Fruit fly (Drosophila melanogaster) whole organism, embryonic: ENCODE measurements around the gene CG34432.

Source experiments
- Abd-B ChIP-seq: fragments of 200-800 bp; sonication (Bioruptor generic); optimal IDR thresholded peaks from 2 replicates; lab custom pipeline; 2018; ENCODE audit warnings: missing biosample characterization, mild to moderate bottlenecking, missing genetic modification characterization, moderate library complexity
- CG1024 ChIP-seq: fragments of 200-800 bp; sonication (Bioruptor generic); IDR thresholded peaks from 2 replicates; pipeline ENCODE4 v1.3.6; 2022; ENCODE audit warnings: missing biosample characterization, missing genetic modification characterization
- CG10267 ChIP-seq: fragments of 200-800 bp; sonication (Bioruptor generic); optimal IDR thresholded peaks from 2 replicates; lab custom pipeline; 2018; ENCODE audit warnings: missing biosample characterization, mild to moderate bottlenecking, missing genetic modification characterization, moderate library complexity
- CG10321 ChIP-seq: fragments of 200-800 bp; sonication (Bioruptor generic); IDR thresholded peaks from 2 replicates; pipeline ENCODE4 v1.3.6; 2022; ENCODE audit warnings: missing biosample characterization, missing genetic modification characterization
- CG11695 ChIP-seq: fragments of 200-800 bp; sonication (Bioruptor generic); IDR thresholded peaks from 3 replicates; pipeline ENCODE4 v1.3.6; 2022; ENCODE audit warnings: missing biosample characterization, missing genetic modification characterization
- CG12104 ChIP-seq: fragments of 200-800 bp; sonication (Bioruptor generic); optimal IDR thresholded peaks from 3 replicates; lab custom pipeline; 2016; ENCODE audit warnings: missing biosample characterization, missing genetic modification characterization
- CG12299 ChIP-seq: fragments of 200-800 bp; sonication (Bioruptor generic); optimal IDR thresholded peaks from 2 replicates; lab custom pipeline; 2018; ENCODE audit warnings: missing biosample characterization, mild to moderate bottlenecking, missing genetic modification characterization
- CG14014 ChIP-seq: fragments of 200-800 bp; sonication (Bioruptor generic); IDR thresholded peaks from 2 replicates; pipeline ENCODE4 v1.3.6; 2022; ENCODE audit warnings: missing biosample characterization, missing genetic modification characterization
- CG15479 ChIP-seq: fragments of 200-800 bp; sonication (Bioruptor generic); optimal IDR thresholded peaks from 3 replicates; lab custom pipeline; 2019; ENCODE audit warnings: missing biosample characterization, mild to moderate bottlenecking, missing genetic modification characterization, moderate library complexity
- CG16863 ChIP-seq: fragments of 200-800 bp; sonication (Bioruptor generic); optimal IDR thresholded peaks from 3 replicates; lab custom pipeline; 2016; ENCODE audit warnings: missing biosample characterization, missing genetic modification characterization
- CG2120 ChIP-seq: fragments of 200-800 bp; sonication (Bioruptor generic); optimal IDR thresholded peaks from 3 replicates; lab custom pipeline; 2016; ENCODE audit warnings: missing biosample characterization, missing genetic modification characterization
- CG3281 ChIP-seq: fragments of 200-800 bp; sonication (Bioruptor generic); optimal IDR thresholded peaks from 3 replicates; lab custom pipeline; 2017; ENCODE audit warnings: missing biosample characterization, mild to moderate bottlenecking, missing genetic modification characterization
- CG3847 ChIP-seq: fragments of 200-800 bp; sonication (Bioruptor generic); IDR thresholded peaks from 2 replicates; pipeline ENCODE4 v1.3.6; 2022; ENCODE audit warnings: missing biosample characterization, missing genetic modification characterization
- CG43689 ChIP-seq: fragments of 200-800 bp; sonication (Bioruptor generic); IDR thresholded peaks from 2 replicates; pipeline ENCODE4 v1.3.6; 2022; ENCODE audit warnings: missing biosample characterization, missing genetic modification characterization
- CG6254 ChIP-seq: fragments of 200-800 bp; sonication (Bioruptor generic); optimal IDR thresholded peaks from 3 replicates; lab custom pipeline; 2017; ENCODE audit warnings: mild to moderate bottlenecking, missing biosample characterization, missing genetic modification reagents, missing genetic modification characterization
- CG8281 ChIP-seq: fragments of 200-800 bp; sonication (Bioruptor generic); optimal IDR thresholded peaks from 2 replicates; lab custom pipeline; 2018; ENCODE audit warnings: missing biosample characterization, mild to moderate bottlenecking, missing genetic modification characterization, moderate library complexity
- CG8359 ChIP-seq: fragments of 200-800 bp; sonication (Bioruptor generic); optimal IDR thresholded peaks from 2 replicates; lab custom pipeline; 2017; ENCODE audit warnings: missing biosample characterization, mild to moderate bottlenecking, missing genetic modification characterization, borderline replicate concordance
- CG9932 ChIP-seq: fragments of 200-800 bp; sonication (Bioruptor generic); IDR thresholded peaks from 2 replicates; pipeline ENCODE4 v1.3.6; 2022; ENCODE audit warnings: missing biosample characterization, missing genetic modification characterization
- CrebB ChIP-seq: fragments of 200-800 bp; sonication (Bioruptor generic); optimal IDR thresholded peaks from 3 replicates; lab custom pipeline; 2018; ENCODE audit warnings: missing biosample characterization, mild to moderate bottlenecking, missing genetic modification characterization
- D19B ChIP-seq: fragments of 200-800 bp; sonication (Bioruptor generic); optimal IDR thresholded peaks from 2 replicates; lab custom pipeline; 2017; ENCODE audit warnings: missing biosample characterization, mild to moderate bottlenecking, missing genetic modification characterization
- Dll ChIP-seq: fragments of 200-800 bp; sonication (Bioruptor generic); IDR thresholded peaks from 4 replicates; pipeline ENCODE4 v1.3.6; 2022; ENCODE audit warnings: missing biosample characterization, missing genetic modification characterization; ENCODE audit not compliant: partially characterized antibody
- Dp ChIP-seq: fragments of 200-800 bp; sonication (Bioruptor generic); optimal IDR thresholded peaks from 2 replicates; lab custom pipeline; 2018; ENCODE audit warnings: missing biosample characterization, mild to moderate bottlenecking, missing genetic modification characterization, moderate library complexity
- HLH3B ChIP-seq: fragments of 200-800 bp; sonication (Bioruptor generic); IDR thresholded peaks from 2 replicates; pipeline ENCODE4 v1.3.6; 2022; ENCODE audit warnings: missing biosample characterization, missing genetic modification characterization
- Hey ChIP-seq: fragments of 200-800 bp; sonication (Bioruptor generic); optimal IDR thresholded peaks from 3 replicates; lab custom pipeline; 2018; ENCODE audit warnings: missing biosample characterization, mild to moderate bottlenecking, missing genetic modification characterization
- Sin3A ChIP-seq: fragments of >200 bp; optimal IDR thresholded peaks from 2 replicates; lab custom pipeline; 2018
- Sox102F ChIP-seq: fragments of 200-800 bp; sonication (Bioruptor generic); optimal IDR thresholded peaks from 2 replicates; lab custom pipeline; 2018; ENCODE audit warnings: missing biosample characterization, mild to moderate bottlenecking, missing genetic modification characterization, moderate library complexity
- Sry-β ChIP-seq: fragments of 200-800 bp; sonication (Bioruptor generic); optimal IDR thresholded peaks from 2 replicates; lab custom pipeline; 2018; ENCODE audit warnings: missing biosample characterization, mild to moderate bottlenecking, missing genetic modification characterization, moderate library complexity
- ac ChIP-seq: fragments of 200-800 bp; sonication (Bioruptor generic); optimal IDR thresholded peaks from 3 replicates; lab custom pipeline; 2017; ENCODE audit warnings: missing biosample characterization, mild to moderate bottlenecking, missing genetic modification characterization
- ap ChIP-seq: fragments of 200-800 bp; sonication (Bioruptor generic); IDR thresholded peaks from 2 replicates; pipeline ENCODE4 v1.3.6; 2022; ENCODE audit warnings: missing biosample characterization, missing genetic modification characterization
- bigmax ChIP-seq: fragments of 200-800 bp; sonication (Bioruptor generic); optimal IDR thresholded peaks from 2 replicates; lab custom pipeline; 2018; ENCODE audit warnings: missing biosample characterization, mild to moderate bottlenecking, missing genetic modification characterization
- btn ChIP-seq: fragments of 200-800 bp; sonication (Bioruptor generic); optimal IDR thresholded peaks from 2 replicates; lab custom pipeline; 2016; ENCODE audit warnings: missing biosample characterization, missing genetic modification characterization
- dm ChIP-seq: fragments of 200-800 bp; sonication (Bioruptor generic); optimal IDR thresholded peaks from 3 replicates; lab custom pipeline; 2016; ENCODE audit warnings: missing biosample characterization, missing genetic modification characterization
- gce ChIP-seq: fragments of 200-800 bp; sonication (Bioruptor generic); IDR thresholded peaks from 3 replicates; pipeline ENCODE4 v1.3.6; 2022; ENCODE audit warnings: missing biosample characterization, missing genetic modification characterization
- gcm ChIP-seq: fragments of 200-800 bp; sonication (Bioruptor generic); optimal IDR thresholded peaks from 2 replicates; lab custom pipeline; 2019; ENCODE audit warnings: missing biosample characterization, mild to moderate bottlenecking, missing genetic modification characterization, moderate library complexity
- gem ChIP-seq: fragments of 200-800 bp; sonication (Bioruptor generic); optimal IDR thresholded peaks from 2 replicates; lab custom pipeline; 2019; ENCODE audit warnings: missing biosample characterization, mild to moderate bottlenecking, missing genetic modification characterization, moderate library complexity
- gfzf ChIP-seq: fragments of 200-800 bp; sonication (Bioruptor generic); optimal IDR thresholded peaks from 2 replicates; lab custom pipeline; 2016; ENCODE audit warnings: missing biosample characterization, mild to moderate bottlenecking, missing genetic modification characterization, moderate library complexity
- gro ChIP-seq: fragments of 200-800 bp; sonication (Bioruptor generic); optimal IDR thresholded peaks from 2 replicates; lab custom pipeline; 2016; ENCODE audit warnings: missing biosample characterization, missing genetic modification characterization
- h ChIP-seq: fragments of >200 bp; optimal IDR thresholded peaks from 2 replicates; lab custom pipeline; 2017
- kah ChIP-seq: fragments of 200-800 bp; sonication (Bioruptor generic); optimal IDR thresholded peaks from 2 replicates; lab custom pipeline; 2018; ENCODE audit warnings: missing biosample characterization, mild to moderate bottlenecking, missing genetic modification characterization
- mirr ChIP-seq: fragments of 200-800 bp; sonication (Bioruptor generic); optimal IDR thresholded peaks from 3 replicates; lab custom pipeline; 2018; ENCODE audit warnings: missing biosample characterization, mild to moderate bottlenecking, missing genetic modification characterization
- mld ChIP-seq: fragments of 200-800 bp; sonication (Bioruptor generic); IDR thresholded peaks from 3 replicates; pipeline ENCODE4 v1.3.6; 2022; ENCODE audit warnings: missing biosample characterization, missing genetic modification characterization; ENCODE audit not compliant: partially characterized antibody
- nerfin-1 ChIP-seq: fragments of 200-800 bp; sonication (Bioruptor generic); optimal IDR thresholded peaks from 3 replicates; lab custom pipeline; 2019; ENCODE audit warnings: missing biosample characterization, mild to moderate bottlenecking, missing genetic modification characterization, moderate library complexity
- p53 ChIP-seq: fragments of 200-800 bp; sonication (Bioruptor generic); optimal IDR thresholded peaks from 2 replicates; lab custom pipeline; 2016; ENCODE audit warnings: missing biosample characterization, missing genetic modification characterization
- peb ChIP-seq: fragments of 200-800 bp; sonication (Bioruptor generic); IDR thresholded peaks from 2 replicates; pipeline ENCODE4 v1.3.6; 2022; ENCODE audit warnings: missing biosample characterization, missing genetic modification characterization
- schlank ChIP-seq: fragments of 200-800 bp; sonication (Bioruptor generic); optimal IDR thresholded peaks from 2 replicates; lab custom pipeline; 2018; ENCODE audit warnings: missing biosample characterization, mild to moderate bottlenecking, missing genetic modification characterization
- stc ChIP-seq: fragments of 200-800 bp; sonication (Bioruptor generic); IDR thresholded peaks from 2 replicates; pipeline ENCODE4 v1.3.6; 2022; ENCODE audit warnings: missing biosample characterization, missing genetic modification characterization
- tna ChIP-seq: fragments of 200-800 bp; sonication (Bioruptor generic); IDR thresholded peaks from 2 replicates; pipeline ENCODE4 v1.3.6; 2022; ENCODE audit warnings: missing biosample characterization, missing genetic modification characterization; ENCODE audit not compliant: partially characterized antibody
- trem ChIP-seq: fragments of 200-800 bp; optimal IDR thresholded peaks from 3 replicates; lab custom pipeline; 2019; ENCODE audit warnings: missing biosample characterization, mild to moderate bottlenecking, missing genetic modification characterization, moderate library complexity
- zen ChIP-seq: fragments of 200-800 bp; sonication (Bioruptor generic); optimal IDR thresholded peaks from 3 replicates; lab custom pipeline; 2018; ENCODE audit warnings: missing biosample characterization, mild to moderate bottlenecking, missing genetic modification characterization, moderate library complexity

Gene CG34432

DNA sequence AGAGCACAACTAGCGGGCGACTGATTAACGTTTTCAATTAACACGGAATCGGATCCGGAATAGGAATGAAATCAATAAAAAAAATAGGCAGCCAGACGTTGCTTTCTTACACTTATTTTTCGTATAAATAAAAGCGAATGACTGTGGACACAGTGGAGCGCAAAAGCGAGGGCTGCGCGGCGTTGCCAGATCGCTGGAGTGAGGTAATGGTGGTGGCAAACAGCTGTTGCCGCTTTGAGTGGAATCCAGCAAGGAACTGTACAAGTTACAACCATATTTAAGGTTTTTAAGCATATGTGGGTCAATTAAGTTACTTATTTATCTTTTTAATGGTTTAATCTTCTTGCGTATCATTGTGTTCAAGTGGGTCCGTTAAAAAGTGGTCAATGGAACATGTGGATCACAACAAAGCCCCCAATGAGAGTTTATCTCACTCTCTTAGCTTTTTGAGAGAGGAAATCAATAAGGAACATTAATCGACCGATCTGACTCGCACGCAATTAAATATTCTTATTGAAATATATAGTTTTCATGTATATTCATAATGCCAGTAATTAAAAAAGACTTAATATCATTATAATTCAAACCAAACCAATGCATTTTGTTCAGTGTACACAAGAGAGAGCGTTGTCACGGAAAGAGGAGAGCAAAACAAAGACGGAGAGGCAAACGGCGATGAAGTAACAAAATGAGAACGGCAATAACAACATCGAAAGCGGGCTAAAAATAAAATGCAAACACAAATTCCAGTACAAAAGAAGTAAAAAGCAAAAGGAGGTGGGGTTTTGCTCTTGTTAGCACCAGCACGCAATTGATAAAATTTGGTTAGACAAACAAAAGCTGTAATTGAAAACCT, 48.6 kb upstream of the CG34432 start (continued):
- TF ChIP-seq Dp (GFP tag; lab: Kevin White, UChicago): no peak
- peak; percentile 92 for TF ChIP-seq ap
- peak; percentile 70 for TF ChIP-seq kah (GFP tag; lab: Kevin White, UChicago)
- no peak for TF ChIP-seq bigmax
- TF ChIP-seq p53 (GFP tag; lab: Kevin White, UChicago): peak; percentile 66
- peak; percentile 83 for TF ChIP-seq Hey (tag; lab: Kevin White, UChicago)
- no peak for TF ChIP-seq CG15479
- no peak for TF ChIP-seq Sin3A (lab: Kevin White, UChicago)
- TF ChIP-seq CG12104: peak; percentile 92
- peak; percentile 94 for TF ChIP-seq gcm (GFP tag; lab: Kevin White, UChicago)
- peak; percentile 88 for TF ChIP-seq CG12299 (tag; lab: Kevin White, UChicago)
- TF ChIP-seq CG6254 (GFP tag; lab: Kevin White, UChicago): peak; percentile 88
- peak; percentile 94 for TF ChIP-seq gro (GFP tag; lab: Kevin White, UChicago)
- TF ChIP-seq CG10321 (GFP tag; lab: Robert Waterston, UW): peak; percentile 64
- peak; percentile 83 for TF ChIP-seq CG16863 (GFP tag; lab: Kevin White, UChicago)
- peak; percentile 66 for TF ChIP-seq schlank (tag; lab: Kevin White, UChicago)
- TF ChIP-seq dm (GFP tag; lab: Kevin White, UChicago): peak; percentile 76
- peak; percentile 89 for TF ChIP-seq CG1024 (GFP tag; lab: Robert Waterston, UW)
- peak; percentile 24 for TF ChIP-seq mirr
- peak; percentile 96 for TF ChIP-seq gem (tag; lab: Kevin White, UChicago)
- peak; percentile 80 for TF ChIP-seq zen (tag; lab: Kevin White, UChicago)
- peak; percentile 76 for TF ChIP-seq nerfin-1 (tag; lab: Kevin White, UChicago)
- TF ChIP-seq btn: peak; percentile 58
- TF ChIP-seq HLH3B (GFP tag; lab: Robert Waterston, UW): peak; percentile 95
- peak; percentile 70 for TF ChIP-seq Abd-B (GFP tag; lab: Kevin White, UChicago)
- peak; percentile 78 for TF ChIP-seq CrebB (tag; lab: Kevin White, UChicago)
- TF ChIP-seq CG14014 (GFP tag; lab: Robert Waterston, UW): peak; percentile 93
- peak; percentile 88 for TF ChIP-seq CG10267 (tag; lab: Kevin White, UChicago)
- peak; percentile 92 for TF ChIP-seq gce (GFP tag; lab: Robert Waterston, UW)
- TF ChIP-seq CG43689 (GFP tag; lab: Robert Waterston, UW): peak; percentile 91
- TF ChIP-seq trem (tag; lab: Kevin White, UChicago): peak; percentile 77
- TF ChIP-seq CG3847 (GFP tag; lab: Robert Waterston, UW): peak; percentile 90
- TF ChIP-seq ac (GFP tag; lab: Kevin White, UChicago): peak; percentile 61
- peak; percentile 94 for TF ChIP-seq CG2120 (GFP tag; lab: Kevin White, UChicago)
- peak; percentile 53 for TF ChIP-seq CG8359 (GFP tag; lab: Kevin White, UChicago)
- peak; percentile 72 for TF ChIP-seq D19B
- peak; percentile 21 for TF ChIP-seq Sry-β (GFP tag; lab: Kevin White, UChicago)
- peak; percentile 92 for TF ChIP-seq Sox102F (GFP tag; lab: Kevin White, UChicago)
- peak; percentile 92 for TF ChIP-seq CG3281 (GFP tag; lab: Kevin White, UChicago)
- TF ChIP-seq CG8281: peak; percentile 63
- TF ChIP-seq Dll (GFP tag; lab: Robert Waterston, UW): 0 out of 4 replicates have a peak, but pooled peaks have one; percentile 23
- peak; percentile 86 for TF ChIP-seq peb (GFP tag; lab: Robert Waterston, UW)
- TF ChIP-seq CG9932 (GFP tag; lab: Robert Waterston, UW): peak; percentile 87
- TF ChIP-seq gfzf: no peak
- TF ChIP-seq tna: no peak
- TF ChIP-seq mld (GFP tag; lab: Robert Waterston, UW): no peak
- TF ChIP-seq h (lab: Kevin White, UChicago): no peak
- peak; percentile 95 for TF ChIP-seq CG11695
- TF ChIP-seq stc (GFP tag; lab: Robert Waterston, UW): peak; percentile 97
